Fruit fly (Drosophila melanogaster): Measurements from ENCODE around the gene mRpL47.

mRpL47 gene

DNA sequence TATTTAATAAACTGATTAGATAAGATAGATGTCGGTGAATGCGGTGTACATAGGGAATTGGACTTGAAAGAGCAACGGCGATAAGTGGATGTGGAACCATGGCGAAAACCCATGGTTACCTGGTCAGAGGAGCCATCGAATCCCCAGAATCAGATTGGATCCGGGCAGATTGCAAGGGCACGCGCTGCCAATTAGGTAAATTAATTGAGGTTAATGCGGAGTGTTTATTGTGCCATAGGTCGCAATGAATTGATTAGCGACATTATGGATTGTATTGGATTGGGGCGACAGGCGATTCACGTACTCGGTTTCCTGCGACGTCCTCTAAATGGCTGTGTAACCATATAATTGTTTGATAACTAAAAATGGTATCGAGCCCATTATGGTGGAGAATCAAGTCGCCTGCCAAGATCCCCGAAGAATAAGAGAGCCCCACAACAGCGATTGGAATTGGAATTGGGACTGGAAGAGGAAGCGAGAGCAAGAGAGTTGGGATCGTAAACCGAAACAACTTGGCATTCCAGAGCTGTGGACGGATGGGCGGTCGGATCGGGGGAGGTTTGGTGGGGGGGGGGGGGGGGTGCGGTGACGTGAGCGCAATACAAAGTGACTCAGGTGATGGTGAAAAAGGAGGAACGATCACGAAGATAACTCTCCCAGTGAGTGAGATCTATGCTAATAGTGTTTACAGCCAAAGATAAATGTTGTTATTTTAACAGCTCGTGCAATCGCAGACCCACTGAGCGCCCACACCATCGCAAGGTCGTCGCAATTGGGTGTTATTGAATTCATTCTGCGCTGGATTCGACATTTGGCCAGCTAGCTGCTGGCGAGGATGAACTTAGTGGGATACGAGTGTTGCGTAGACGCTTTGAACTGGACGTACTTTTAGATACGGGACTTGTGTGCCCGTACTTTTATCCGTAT, 14.0 kb downstream of the mRpL47 start:
- peak; percentile 34 for TF ChIP-seq ovo (GFP tag; optimal IDR thresholded peaks at IDR 0.05)
- no peak for TF ChIP-seq pad (GFP tag; optimal IDR thresholded peaks at IDR 0.05)

DNA sequence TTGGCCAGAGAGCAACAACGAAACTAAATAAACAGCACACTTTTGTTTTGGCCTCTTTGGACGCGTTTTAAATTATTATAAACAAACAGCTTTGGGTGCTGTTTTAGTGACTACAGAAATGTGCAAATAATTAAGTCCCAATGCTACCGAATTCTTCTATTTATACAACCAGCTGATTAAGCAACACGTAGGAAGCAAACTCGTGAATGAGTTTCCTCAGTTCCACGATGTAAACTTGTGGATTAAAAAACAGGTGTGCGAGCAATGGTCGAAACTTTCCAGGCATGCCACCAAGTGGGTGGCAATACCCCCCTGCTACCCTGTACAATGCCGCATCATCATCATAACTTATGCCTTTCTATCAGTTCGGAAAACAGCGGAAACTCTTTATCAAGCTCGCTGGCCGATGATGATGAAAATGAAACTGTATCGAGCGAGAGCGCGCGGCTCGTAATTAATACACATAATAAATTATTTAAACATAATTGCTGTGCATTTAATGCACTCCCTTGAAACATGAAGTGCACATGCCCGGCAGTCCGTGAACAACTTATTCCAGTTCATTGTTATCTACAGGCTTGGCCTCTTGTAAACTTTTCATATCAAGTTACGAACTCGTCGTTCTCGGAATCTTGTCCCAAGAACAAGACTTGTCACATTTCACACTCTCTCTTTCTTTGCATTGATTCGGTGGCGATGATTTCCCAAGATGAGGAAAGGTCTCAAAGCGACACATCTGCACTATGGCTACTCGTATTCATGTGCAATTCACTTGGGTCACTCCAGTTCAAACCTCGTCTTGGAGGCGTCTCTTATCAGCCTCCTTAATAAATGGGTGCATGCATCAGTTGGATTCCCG, 15.3 kb downstream of the mRpL47 start:
- TF ChIP-seq tj (GFP tag; optimal IDR thresholded peaks at IDR 0.05) (peak; percentile 17), kay (GFP tag; ENCODE audit: borderline replicate concordance) (peak; percentile 37), cic (GFP tag; optimal IDR thresholded peaks at IDR 0.05) (no peak), toe (GFP tag; optimal IDR thresholded peaks at IDR 0.05) (no peak)

dm6 chr3R:9499238-9499637, 16.5 kb downstream of the mRpL47 start:
- TF ChIP-seq kay (GFP tag; ENCODE audit: borderline replicate concordance) (peak; percentile 92), CG14711 (tag; optimal IDR thresholded peaks at IDR 0.05) (no peak)

dm6 chr3R:9496748-9497147, 19.0 kb downstream of the mRpL47 start:
- TF ChIP-seq CG33017 (tag; optimal IDR thresholded peaks at IDR 0.05) (peak; percentile 65), CG14711 (tag; optimal IDR thresholded peaks at IDR 0.05) (peak; percentile 53), toe (GFP tag; optimal IDR thresholded peaks at IDR 0.05) (peak; percentile 82), Clk (GFP tag; optimal IDR thresholded peaks at IDR 0.05) (no peak), Crg-1 (GFP tag; optimal IDR thresholded peaks at IDR 0.05) (peak; percentile 90), cnc (optimal IDR thresholded peaks at IDR 0.05) (no peak), CG7045 (GFP tag; optimal IDR thresholded peaks at IDR 0.05) (peak; percentile 55), kay (GFP tag; ENCODE audit: borderline replicate concordance) (no peak), ovo (GFP tag; optimal IDR thresholded peaks at IDR 0.05) (peak; percentile 71), CG5204 (GFP tag; optimal IDR thresholded peaks at IDR 0.05) (no peak), Hr96 (GFP tag; optimal IDR thresholded peaks at IDR 0.05) (peak; percentile 78), CG12768 (GFP tag; optimal IDR thresholded peaks at IDR 0.05) (no peak), pad (GFP tag; optimal IDR thresholded peaks at IDR 0.05) (peak; percentile 72), CG1620 (GFP tag; optimal IDR thresholded peaks at IDR 0.05) (peak; percentile 88), bab1 (GFP tag; optimal IDR thresholded peaks at IDR 0.05) (peak; percentile 85), cic (GFP tag; optimal IDR thresholded peaks at IDR 0.05) (peak; percentile 80), CG7101 (tag; optimal IDR thresholded peaks at IDR 0.05) (peak; percentile 90), Mnt (GFP tag; optimal IDR thresholded peaks at IDR 0.05) (peak; percentile 83), CG11617 (GFP tag; optimal IDR thresholded peaks at IDR 0.05) (peak; percentile 35), tj (GFP tag; optimal IDR thresholded peaks at IDR 0.05) (no peak)

DNA sequence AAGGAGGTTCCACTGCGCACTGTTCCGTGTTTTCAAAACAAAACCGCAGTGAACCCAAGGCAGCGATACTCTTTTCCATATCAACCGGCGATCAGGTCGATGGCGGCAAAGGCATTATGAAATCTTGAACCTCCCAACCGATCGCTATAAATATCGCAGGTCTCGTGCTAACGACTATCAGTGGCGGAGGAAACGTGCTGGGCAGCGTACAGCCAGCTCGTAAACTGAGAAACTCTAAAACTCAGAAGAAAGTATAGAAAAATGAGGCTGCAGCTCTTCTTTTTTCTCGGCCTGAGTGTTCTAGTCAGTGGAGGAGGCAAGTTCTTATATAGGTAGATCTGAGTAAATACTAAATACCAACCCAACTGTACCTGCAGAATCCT, 21.1 kb downstream of the mRpL47 start, which contains the start of gene phu:
TSS of gene phu (plus strand) at position 175 of the 383 bp plus-strand sequence.
- no peak for TF ChIP-seq kay (GFP tag; ENCODE audit: borderline replicate concordance)
- TF ChIP-seq CG5204 (GFP tag; optimal IDR thresholded peaks at IDR 0.05) = no peak
- TF ChIP-seq CG14711 (tag; optimal IDR thresholded peaks at IDR 0.05) = no peak
- no peak for TF ChIP-seq Hr96 (GFP tag; optimal IDR thresholded peaks at IDR 0.05)
- no peak for TF ChIP-seq pad (GFP tag; optimal IDR thresholded peaks at IDR 0.05)
- no peak for TF ChIP-seq bab1 (GFP tag; optimal IDR thresholded peaks at IDR 0.05)
- no peak for TF ChIP-seq CG1620 (GFP tag; optimal IDR thresholded peaks at IDR 0.05)
- no peak for TF ChIP-seq CG33017 (tag; optimal IDR thresholded peaks at IDR 0.05)
- TF ChIP-seq Crg-1 (GFP tag; optimal IDR thresholded peaks at IDR 0.05) = no peak
- TF ChIP-seq toe (GFP tag; optimal IDR thresholded peaks at IDR 0.05) = no peak
- no peak for TF ChIP-seq cnc (optimal IDR thresholded peaks at IDR 0.05)
- no peak for TF ChIP-seq cic (GFP tag; optimal IDR thresholded peaks at IDR 0.05)
- no peak for TF ChIP-seq CG12768 (GFP tag; optimal IDR thresholded peaks at IDR 0.05)
- TF ChIP-seq CG7045 (GFP tag; optimal IDR thresholded peaks at IDR 0.05) = no peak
- TF ChIP-seq CG11617 (GFP tag; optimal IDR thresholded peaks at IDR 0.05) = no peak
- TF ChIP-seq tj (GFP tag; optimal IDR thresholded peaks at IDR 0.05) = no peak
- TF ChIP-seq Mnt (GFP tag; optimal IDR thresholded peaks at IDR 0.05) = no peak
- no peak for TF ChIP-seq ovo (GFP tag; optimal IDR thresholded peaks at IDR 0.05)
- TF ChIP-seq CG7101 (tag; optimal IDR thresholded peaks at IDR 0.05) = no peak
- TF ChIP-seq Clk (GFP tag; optimal IDR thresholded peaks at IDR 0.05) = no peak
